Worm (Caenorhabditis elegans): ENCODE data around the gene sri-53.
"Not testable (repeated sequence)": the region's sequence is repeated elsewhere in the genome, so short reads cannot be mapped to it uniquely, and the experiment has no call there.

ce11 chrII:3184858-3185257 is 17.6 kb downstream of the sri-53 start, which contains the start of gene sri-78:
- not testable (repeated sequence) for TF ChIP-seq unc-39 (tag; optimal IDR thresholded peaks at IDR 0.05); unc-62 (GFP tag; optimal IDR thresholded peaks at IDR 0.05); snpc-4 (tag; optimal IDR thresholded peaks at IDR 0.05); ztf-11 (tag; optimal IDR thresholded peaks at IDR 0.05); M03D4.4 (tag; optimal IDR thresholded peaks at IDR 0.05); lin-13 (tag; optimal IDR thresholded peaks at IDR 0.05); ces-1 (GFP tag; optimal IDR thresholded peaks at IDR 0.05); drap-1 (GFP tag; optimal IDR thresholded peaks at IDR 0.05); mep-1 (tag; optimal IDR thresholded peaks at IDR 0.05); zip-8 (tag; optimal IDR thresholded peaks at IDR 0.05); elt-3 (tag; optimal IDR thresholded peaks at IDR 0.05); nhr-237 (tag; optimal IDR thresholded peaks at IDR 0.05); nhr-12 (tag; optimal IDR thresholded peaks at IDR 0.05)

Data from whole organism, mixed stage, embryonic.